Worm (Caenorhabditis elegans) whole organism, L4 larva: ENCODE results near the gene F58F9.9.

ENCODE experiments used
- aha-1 ChIP-seq: fragments of 150-350 bp; peaks from one replicate; lab custom pipeline; 2014; ENCODE audit warnings: missing biosample characterization, missing genetic modification characterization
- aly-2 ChIP-seq: sonication (generic microtip); optimal IDR thresholded peaks from 2 replicates; lab custom pipeline; 2018; ENCODE audit warnings: missing biosample characterization, missing genetic modification characterization
- ama-1 ChIP-seq: fragments of 150-350 bp; optimal IDR thresholded peaks from 2 replicates; lab custom pipeline; 2014; ENCODE audit warnings: inconsistent platforms, mixed read lengths
- ceh-82 ChIP-seq: sonication (generic microtip); optimal IDR thresholded peaks from 2 replicates; lab custom pipeline; 2017; ENCODE audit warnings: missing biosample characterization, missing genetic modification characterization
- egl-27 ChIP-seq: sonication (generic microtip); optimal IDR thresholded peaks from 3 replicates; lab custom pipeline; 2017; ENCODE audit warnings: missing biosample characterization, missing genetic modification reagents, missing genetic modification characterization
- jun-1 ChIP-seq: fragments of 150-350 bp; optimal IDR thresholded peaks from 2 replicates; lab custom pipeline; 2014; ENCODE audit warnings: missing biosample characterization, missing genetic modification reagents, missing genetic modification characterization
- mxl-3 ChIP-seq: fragments of 200-800 bp; sonication (Bioruptor generic); optimal IDR thresholded peaks from 2 replicates; lab custom pipeline; 2018; ENCODE audit warnings: mild to moderate bottlenecking, missing genetic modification characterization, missing compliant biosample characterization
- nhr-41 ChIP-seq: fragments of 200-800 bp; sonication (Bioruptor generic); IDR thresholded peaks from 2 replicates; pipeline ENCODE4 v1.3.6; 2022; ENCODE audit warnings: missing genetic modification reagents, missing genetic modification characterization, missing compliant biosample characterization
- tag-97 ChIP-seq: fragments of 200-800 bp; sonication (Bioruptor generic); IDR thresholded peaks from 2 replicates; pipeline ENCODE4 v1.3.6; 2022; ENCODE audit warnings: missing genetic modification characterization, missing compliant biosample characterization

- no peak for TF ChIP-seq mxl-3 (GFP tag; lab: Kevin White, UChicago)
- no peak for TF ChIP-seq ama-1 (lab: Kevin White, UChicago)
- no peak for TF ChIP-seq nhr-41
- TF ChIP-seq aly-2 (tag; lab: Kevin White, UChicago) = no peak
- TF ChIP-seq aha-1 (tag; lab: Kevin White, UChicago) = no peak
- no peak for TF ChIP-seq tag-97 (GFP tag; lab: Robert Waterston, UW)
- no peak for TF ChIP-seq ceh-82 (tag; lab: Kevin White, UChicago)
- no peak for TF ChIP-seq jun-1 (tag; lab: Kevin White, UChicago)
- TF ChIP-seq egl-27 = no peak
Observed at ce11 chrIV:6221878-6222277, 18.2 kb upstream of the F58F9.9 start, which contains the start of gene C49A9.3.
